Worm (Caenorhabditis elegans) whole organism, young adult: ENCODE results near the gene appg-1.

Experiments used
- D2030.7 ChIP-seq: fragments of 200-800 bp; sonication (Bioruptor generic); IDR thresholded peaks from 2 replicates; pipeline ENCODE4 v1.3.6; 2022; ENCODE audit warnings: missing genetic modification reagents, missing genetic modification characterization, missing compliant biosample characterization
- F23B12.7 ChIP-seq: sonication (generic microtip); optimal IDR thresholded peaks from 2 replicates; lab custom pipeline; 2017; ENCODE audit warnings: missing genetic modification characterization, mild to moderate bottlenecking, missing compliant biosample characterization, antibody characterized with exemption, moderate library complexity; ENCODE audit not compliant: insufficient read depth
- F39B2.1 ChIP-seq: fragments of 200-800 bp; sonication (Bioruptor generic); IDR thresholded peaks from 2 replicates; pipeline ENCODE4 v1.3.6; 2022; ENCODE audit warnings: missing genetic modification reagents, missing genetic modification characterization, missing compliant biosample characterization
- F55B11.4 ChIP-seq: sonication (generic microtip); optimal IDR thresholded peaks from 2 replicates; lab custom pipeline; 2016; ENCODE audit warnings: missing compliant biosample characterization, missing genetic modification characterization, borderline replicate concordance; ENCODE audit not compliant: insufficient read depth
- Y53G8AR.9 ChIP-seq: fragments of 200-800 bp; sonication (Bioruptor generic); conservative IDR thresholded peaks from 2 replicates; pipeline ENCODE4 v1.3.6; 2022; ENCODE audit warnings: missing genetic modification reagents, missing genetic modification characterization, missing compliant biosample characterization
- ama-1 ChIP-seq, 3 experiments: fragments of 150-350 bp in 1 of 3; sonication (generic microtip) in 2 of 3; optimal IDR thresholded peaks; 2 replicates each; lab custom pipeline; 2014 to 2018; ENCODE audit warnings: missing biosample characterization in 2 of 3, missing genetic modification characterization in 2 of 3, missing genetic modification reagents in 2 of 3
- atf-7 ChIP-seq: sonication (generic microtip); optimal IDR thresholded peaks from 2 replicates; lab custom pipeline; 2017; ENCODE audit warnings: mild to moderate bottlenecking, missing genetic modification characterization, missing compliant biosample characterization
- attf-3 ChIP-seq: fragments of 200-800 bp; sonication (Bioruptor generic); conservative IDR thresholded peaks from 2 replicates; pipeline ENCODE4 v1.3.6; 2022; ENCODE audit warnings: missing genetic modification reagents, missing genetic modification characterization, missing compliant biosample characterization
- bed-1 ChIP-seq: fragments of 200-800 bp; sonication (Bioruptor generic); IDR thresholded peaks from 2 replicates; pipeline ENCODE4 v1.3.6; 2022; ENCODE audit warnings: missing genetic modification reagents, missing genetic modification characterization, missing compliant biosample characterization
- cebp-1 ChIP-seq, 2 experiments: fragments of 200-800 bp in 1 of 2; sonication (Bioruptor generic) in 1 of 2; sonication (generic microtip) in 1 of 2; IDR thresholded peaks in 1 of 2; optimal IDR thresholded peaks in 1 of 2; 2 replicates each; pipeline versions ENCODE4 v1.3.6 to Lab custom; 2017 to 2022; ENCODE audit warnings: missing compliant biosample characterization in 2 of 2, missing genetic modification characterization in 2 of 2, mild to moderate bottlenecking in 1 of 2, missing genetic modification reagents in 1 of 2, moderate library complexity in 1 of 2
- ceh-100 ChIP-seq: fragments of 200-800 bp; sonication (Bioruptor generic); IDR thresholded peaks from 2 replicates; pipeline ENCODE4 v1.3.6; 2022; ENCODE audit warnings: missing genetic modification reagents, missing genetic modification characterization, missing compliant biosample characterization
- ceh-27 ChIP-seq: fragments of 200-800 bp; sonication (Bioruptor generic); optimal IDR thresholded peaks from 2 replicates; lab custom pipeline; 2018; ENCODE audit warnings: mild to moderate bottlenecking, missing genetic modification characterization, moderate library complexity, missing compliant biosample characterization
- chd-7 ChIP-seq: sonication (generic microtip); optimal IDR thresholded peaks from 2 replicates; lab custom pipeline; 2016; ENCODE audit warnings: mild to moderate bottlenecking, missing genetic modification characterization, moderate library complexity, missing compliant biosample characterization
- dox-1 ChIP-seq: fragments of 200-800 bp; sonication (Bioruptor generic); IDR thresholded peaks from 2 replicates; pipeline ENCODE4 v1.3.6; 2022; ENCODE audit warnings: missing genetic modification reagents, missing genetic modification characterization, missing compliant biosample characterization
- efl-1 ChIP-seq: fragments of 150-350 bp; optimal IDR thresholded peaks from 2 replicates; lab custom pipeline; 2014; ENCODE audit warnings: missing biosample characterization, missing genetic modification reagents, missing genetic modification characterization
- egl-44 ChIP-seq: fragments of 200-800 bp; sonication (Bioruptor generic); IDR thresholded peaks from 2 replicates; pipeline ENCODE4 v1.3.6; 2022; ENCODE audit warnings: missing genetic modification reagents, missing genetic modification characterization, missing compliant biosample characterization
- ekl-4 ChIP-seq: fragments of 200-800 bp; sonication (Bioruptor generic); IDR thresholded peaks from 2 replicates; pipeline ENCODE4 v1.3.6; 2022; ENCODE audit warnings: missing genetic modification reagents, missing genetic modification characterization, missing compliant biosample characterization
- him-1 ChIP-seq: sonication (generic microtip); optimal IDR thresholded peaks from 2 replicates; lab custom pipeline; 2016; ENCODE audit warnings: missing genotype, missing genetic modification reagents, missing genetic modification characterization, missing compliant biosample characterization
- hlh-26 ChIP-seq: fragments of 200-800 bp; sonication (Bioruptor generic); conservative IDR thresholded peaks from 2 replicates; pipeline ENCODE4 v1.3.6; 2022; ENCODE audit warnings: missing genetic modification reagents, missing genetic modification characterization, missing compliant biosample characterization
- hrde-1 ChIP-seq: sonication (generic microtip); optimal IDR thresholded peaks from 2 replicates; lab custom pipeline; 2016; ENCODE audit warnings: missing genetic modification characterization, mild to moderate bottlenecking, missing compliant biosample characterization, moderate library complexity, missing genotype, missing genetic modification reagents, borderline replicate concordance
- mes-4 ChIP-seq: sonication (generic microtip); optimal IDR thresholded peaks from 2 replicates; lab custom pipeline; 2016; ENCODE audit warnings: missing genotype, missing genetic modification characterization, missing compliant biosample characterization
- nfyb-1 ChIP-seq: fragments of 200-800 bp; sonication (Bioruptor generic); IDR thresholded peaks from 2 replicates; pipeline ENCODE4 v1.3.6; 2022; ENCODE audit warnings: missing genetic modification reagents, missing genetic modification characterization, missing compliant biosample characterization
- nhr-80 ChIP-seq: sonication (generic microtip); optimal IDR thresholded peaks from 2 replicates; lab custom pipeline; 2016; ENCODE audit warnings: missing genetic modification characterization, missing compliant biosample characterization
- nhr-90 ChIP-seq: sonication (generic microtip); optimal IDR thresholded peaks from 2 replicates; lab custom pipeline; 2016; ENCODE audit warnings: missing genotype, mild to moderate bottlenecking, missing genetic modification characterization, missing compliant biosample characterization
- pbrm-1 ChIP-seq: fragments of 200-800 bp; sonication (Bioruptor generic); IDR thresholded peaks from 2 replicates; pipeline ENCODE4 v1.3.6; 2022; ENCODE audit warnings: missing genetic modification reagents, missing genetic modification characterization, missing compliant biosample characterization
- rcor-1 ChIP-seq: fragments of 200-800 bp; sonication (Bioruptor generic); IDR thresholded peaks from 2 replicates; pipeline ENCODE4 v1.3.6; 2022; ENCODE audit warnings: missing genetic modification reagents, missing genetic modification characterization, missing compliant biosample characterization
- rec-8 ChIP-seq, 2 experiments: sonication (generic microtip); optimal IDR thresholded peaks; 2 replicates each; lab custom pipeline; 2016; ENCODE audit warnings: mild to moderate bottlenecking in 2 of 2, missing genetic modification characterization in 2 of 2, missing genetic modification reagents in 2 of 2, missing genotype in 2 of 2, missing biosample characterization in 1 of 2, missing compliant biosample characterization in 1 of 2, moderate library complexity in 1 of 2
- sea-2 ChIP-seq: fragments of 200-800 bp; sonication (Bioruptor generic); IDR thresholded peaks from 2 replicates; pipeline ENCODE4 v1.3.6; 2022; ENCODE audit warnings: missing genetic modification characterization, missing compliant biosample characterization
- snpc-4 ChIP-seq, 5 experiments: fragments of 150-350 bp in 1 of 5; sonication (generic microtip) in 4 of 5; optimal IDR thresholded peaks; 2 replicates each; lab custom pipeline; 2014 to 2018; ENCODE audit warnings: missing genetic modification characterization in 5 of 5, missing biosample characterization in 3 of 5, antibody characterized with exemption in 2 of 5, mild to moderate bottlenecking in 2 of 5, missing compliant biosample characterization in 2 of 5, missing genotype in 2 of 5, moderate library complexity in 2 of 5, missing genetic modification reagents in 1 of 5
- tlf-1 ChIP-seq: fragments of 200-800 bp; sonication (Bioruptor generic); optimal IDR thresholded peaks from 2 replicates; lab custom pipeline; 2018; ENCODE audit warnings: mild to moderate bottlenecking, missing genetic modification characterization, missing compliant biosample characterization
- zfh-2 ChIP-seq: fragments of 200-800 bp; sonication (Bioruptor generic); conservative IDR thresholded peaks from 2 replicates; pipeline ENCODE4 v1.3.6; 2022; ENCODE audit warnings: missing genetic modification reagents, missing genetic modification characterization, missing compliant biosample characterization
- zim-3 ChIP-seq: sonication (generic microtip); optimal IDR thresholded peaks from 2 replicates; lab custom pipeline; 2017; ENCODE audit warnings: mild to moderate bottlenecking, missing genetic modification characterization, moderate library complexity, missing compliant biosample characterization
- ztf-18 ChIP-seq: sonication (generic microtip); optimal IDR thresholded peaks from 2 replicates; lab custom pipeline; 2016; ENCODE audit warnings: missing genotype, mild to moderate bottlenecking, missing genetic modification characterization, missing compliant biosample characterization
- ztf-28 ChIP-seq: fragments of 200-800 bp; sonication (Bioruptor generic); IDR thresholded peaks from 2 replicates; pipeline ENCODE4 v1.3.6; 2022; ENCODE audit warnings: missing genetic modification reagents, missing genetic modification characterization, missing compliant biosample characterization
- ztf-6 ChIP-seq: fragments of 200-800 bp; sonication (Bioruptor generic); IDR thresholded peaks from 2 replicates; pipeline ENCODE4 v1.3.6; 2022; ENCODE audit warnings: missing genetic modification reagents, missing genetic modification characterization, missing compliant biosample characterization

appg-1 gene

DNA sequence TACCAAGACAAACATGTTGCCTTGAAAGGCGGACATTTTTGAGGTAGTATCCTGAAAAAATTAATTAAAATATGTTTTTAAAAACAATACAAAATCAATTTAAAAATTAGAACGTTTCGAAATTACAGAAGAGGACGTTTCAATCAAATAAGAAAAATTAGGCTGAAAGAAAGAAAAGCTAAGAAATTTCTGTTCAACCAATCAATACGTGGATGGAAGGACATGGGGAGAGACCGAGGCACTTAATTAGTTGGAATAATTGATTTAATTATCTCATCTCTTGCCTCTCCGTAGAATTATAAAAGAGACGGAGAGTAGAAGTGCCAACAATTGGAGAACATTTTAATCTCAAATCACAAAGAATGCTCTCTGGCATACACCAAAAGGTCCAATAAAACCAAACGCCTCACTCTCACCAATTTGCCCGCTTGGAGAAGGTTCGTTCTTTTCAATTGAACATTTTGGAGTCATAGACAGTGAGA is 43.7 kb downstream of the appg-1 start, which contains the start of gene ceh-58:
Gene ceh-58, minus strand, starts transcription at position 51 of the 482 bp plus-strand sequence.
- TF ChIP-seq F23B12.7 (no peak), nhr-80 (tag; lab: Kevin White, UChicago) (no peak), ztf-6 (GFP tag; lab: Robert Waterston, UW) (no peak), ceh-100 (GFP tag; lab: Robert Waterston, UW) (no peak), F39B2.1 (GFP tag; lab: Robert Waterston, UW) (no peak), tlf-1 (GFP tag; lab: Kevin White, UChicago) (no peak), chd-7 (tag; lab: Kevin White, UChicago) (no peak), sea-2 (GFP tag; lab: Robert Waterston, UW) (no peak), D2030.7 (GFP tag; lab: Robert Waterston, UW) (no peak), hlh-26 (GFP tag; lab: Robert Waterston, UW) (no peak), atf-7 (tag; lab: Kevin White, UChicago) (no peak), nhr-90 (tag; lab: Kevin White, UChicago) (no peak), hrde-1 (tag; lab: Kevin White, UChicago) (no peak), him-1 (no peak), zim-3 (tag; lab: Kevin White, UChicago) (no peak), ztf-28 (no peak)

ce11 chrII:10370826-10371225 is 45.0 kb downstream of the appg-1 start:
- TF ChIP-seq ekl-4: no peak
- no peak for TF ChIP-seq mes-4 (tag; lab: Kevin White, UChicago)
- peak; percentile 20 for TF ChIP-seq ceh-27 (GFP tag; lab: Kevin White, UChicago)
- TF ChIP-seq, all 124 proteins: peak for 1

- TF ChIP-seq nhr-80 (tag; lab: Kevin White, UChicago): peak; percentile 25
- no peak for TF ChIP-seq rcor-1 (GFP tag; lab: Robert Waterston, UW)
- no peak for TF ChIP-seq F55B11.4 (tag; lab: Kevin White, UChicago)
- peak; percentile 11; the same call in 1 of the 2 replicates for TF ChIP-seq cebp-1 (GFP tag; IDR thresholded peaks at IDR 0.05; lab: Robert Waterston, UW)
- TF ChIP-seq cebp-1 (tag; optimal IDR thresholded peaks at IDR 0.05; lab: Kevin White, UChicago): peak; percentile 53
Measured at ce11 chrII:10373016-10373415, 47.2 kb downstream of the appg-1 start.

ce11 chrII:10373536-10374169 is 47.8 kb downstream of the appg-1 start:
- no peak for TF ChIP-seq efl-1 (GFP tag; lab: Kevin White, UChicago)
- TF ChIP-seq ztf-18 (tag; lab: Kevin White, UChicago): no peak
- no peak for TF ChIP-seq F55B11.4 (tag; lab: Kevin White, UChicago)
- TF ChIP-seq nfyb-1: no peak
- TF ChIP-seq snpc-4 (GFP tag; optimal IDR thresholded peaks at IDR 0.05; lab: Kevin White, UChicago): no peak
- TF ChIP-seq snpc-4 (tag; optimal IDR thresholded peaks at IDR 0.05; lab: Kevin White, UChicago): no peak
- no peak for TF ChIP-seq egl-44 (GFP tag; lab: Robert Waterston, UW)
- no peak for TF ChIP-seq dox-1 (GFP tag; lab: Robert Waterston, UW)
- no peak for TF ChIP-seq attf-3 (GFP tag; lab: Robert Waterston, UW)
- TF ChIP-seq zfh-2 (GFP tag; lab: Robert Waterston, UW): no peak
- TF ChIP-seq pbrm-1 (GFP tag; lab: Robert Waterston, UW): no peak
- no peak for TF ChIP-seq rec-8 (tag; optimal IDR thresholded peaks at IDR 0.05; lab: Kevin White, UChicago)
- TF ChIP-seq bed-1 (GFP tag; lab: Robert Waterston, UW): no peak
- no peak for TF ChIP-seq nhr-90 (tag; lab: Kevin White, UChicago)
- no peak for TF ChIP-seq ama-1 (optimal IDR thresholded peaks at IDR 0.05; lab: Kevin White, UChicago)
- TF ChIP-seq ama-1 (GFP tag; optimal IDR thresholded peaks at IDR 0.05; lab: Kevin White, UChicago): no peak
- TF ChIP-seq Y53G8AR.9: no peak
- TF ChIP-seq, all 124 proteins: peak for 0
